Fruit fly (Drosophila melanogaster): Measurements from ENCODE around the gene P5cr.

The P5cr gene

dm6 chr3R:19014742-19015422, 13.8 kb upstream of the P5cr start (continued):
- TF ChIP-seq Tbp (GFP tag; optimal IDR thresholded peaks at IDR 0.05) = no peak
- no peak for TF ChIP-seq CG3995 (GFP tag; optimal IDR thresholded peaks at IDR 0.05)
- TF ChIP-seq CG4730 (GFP tag; IDR thresholded peaks at IDR 0.05) = 0 out of 2 replicates have a peak, but pooled peaks have one; percentile 29
- TF ChIP-seq CG16813 (GFP tag; IDR thresholded peaks at IDR 0.05; ENCODE audit: partially characterized antibody) = no peak
- no peak for TF ChIP-seq aop (GFP tag; IDR thresholded peaks at IDR 0.05)
- TF ChIP-seq CG5180 (GFP tag; optimal IDR thresholded peaks at IDR 0.05) = peak; percentile 5
- no peak for TF ChIP-seq jigr1 (GFP tag; IDR thresholded peaks at IDR 0.05)
- no peak for TF ChIP-seq CG42726 (GFP tag; IDR thresholded peaks at IDR 0.05; ENCODE audit: partially characterized antibody)
- TF ChIP-seq en (GFP tag; optimal IDR thresholded peaks at IDR 0.05) = no peak
- no peak for TF ChIP-seq wdn (GFP tag; IDR thresholded peaks at IDR 0.05)
- TF ChIP-seq Ets65A (GFP tag) = peak; percentile 1
- TF ChIP-seq CG13775 (GFP tag; optimal IDR thresholded peaks at IDR 0.05) = peak; percentile 28
- peak; percentile 24 for TF ChIP-seq Chrac-16 (GFP tag; optimal IDR thresholded peaks at IDR 0.05)
- peak; percentile 72 for TF ChIP-seq Blimp-1 (GFP tag; optimal IDR thresholded peaks at IDR 0.05)
- peak; percentile 62; the same call in 2 of the 3 replicates for TF ChIP-seq H15 (GFP tag; IDR thresholded peaks at IDR 0.05)
- no peak for TF ChIP-seq kah (GFP tag; optimal IDR thresholded peaks at IDR 0.05)
- TF ChIP-seq CG12769 (tag; optimal IDR thresholded peaks at IDR 0.05) = peak; percentile 53
- TF ChIP-seq Deaf1 (tag; optimal IDR thresholded peaks at IDR 0.05) = no peak
- TF ChIP-seq tin (GFP tag; optimal IDR thresholded peaks at IDR 0.05) = peak; percentile 23
- TF ChIP-seq Lpt (GFP tag; optimal IDR thresholded peaks at IDR 0.05) = no peak
- no peak for TF ChIP-seq salm (tag; optimal IDR thresholded peaks at IDR 0.05)
- TF ChIP-seq CG6272 (GFP tag; IDR thresholded peaks at IDR 0.05) = no peak
- TF ChIP-seq Asciz (GFP tag; optimal IDR thresholded peaks at IDR 0.05) = peak; percentile 26
- no peak for TF ChIP-seq kay (GFP tag; optimal IDR thresholded peaks at IDR 0.05)
- no peak for TF ChIP-seq sima (GFP tag; optimal IDR thresholded peaks at IDR 0.05)
- TF ChIP-seq chn (GFP tag; optimal IDR thresholded peaks at IDR 0.05) = no peak
- TF ChIP-seq grau (tag; optimal IDR thresholded peaks at IDR 0.05) = peak; percentile 45
- no peak for TF ChIP-seq NC2α (GFP tag; optimal IDR thresholded peaks at IDR 0.05)
- TF ChIP-seq CG18599 (GFP tag; optimal IDR thresholded peaks at IDR 0.05) = peak; percentile 24
- TF ChIP-seq CG17385 (GFP tag; optimal IDR thresholded peaks at IDR 0.05) = peak; percentile 18
- no peak for TF ChIP-seq yki (optimal IDR thresholded peaks at IDR 0.05)
- TF ChIP-seq ci (GFP tag; IDR thresholded peaks at IDR 0.05) = peak; percentile 78; the same call in 2 of the 3 replicates
- TF ChIP-seq Nf-YC (tag; optimal IDR thresholded peaks at IDR 0.05) = no peak
- 0 out of 2 replicates have a peak, but pooled peaks have one; percentile 25 for TF ChIP-seq CG10366 (GFP tag; IDR thresholded peaks at IDR 0.05)
- peak; percentile 25 for TF ChIP-seq CG9727 (GFP tag; optimal IDR thresholded peaks at IDR 0.05)
- no peak for TF ChIP-seq Sin3A (optimal IDR thresholded peaks at IDR 0.05)
- peak; percentile 69 for TF ChIP-seq sim (GFP tag; IDR thresholded peaks at IDR 0.05)
- peak; percentile 49 for TF ChIP-seq CG14710 (tag; optimal IDR thresholded peaks at IDR 0.05)
- peak; percentile 20 for TF ChIP-seq CG12659 (GFP tag; optimal IDR thresholded peaks at IDR 0.05)
- TF ChIP-seq luna (GFP tag; optimal IDR thresholded peaks at IDR 0.05) = no peak
- TF ChIP-seq br (optimal IDR thresholded peaks at IDR 0.05) = no peak
- TF ChIP-seq CG2712 (tag; optimal IDR thresholded peaks at IDR 0.05) = peak; percentile 71
- peak in 1 of 3 experiments; percentile 38 for TF ChIP-seq lola (GFP tag; optimal IDR thresholded peaks at IDR 0.05)
- no peak for TF ChIP-seq CG2889 (GFP tag; IDR thresholded peaks at IDR 0.05)
- peak; percentile 66 for TF ChIP-seq CG12391 (tag; optimal IDR thresholded peaks at IDR 0.05)
- no peak for TF ChIP-seq CG14014 (GFP tag; IDR thresholded peaks at IDR 0.05)
- no peak for TF ChIP-seq CG13287 (GFP tag; IDR thresholded peaks at IDR 0.05; ENCODE audit: partially characterized antibody)
- peak; percentile 41; the same call in 1 of the 2 replicates for TF ChIP-seq CG17328 (GFP tag; IDR thresholded peaks at IDR 0.05)
- TF ChIP-seq Sox100B (GFP tag; optimal IDR thresholded peaks at IDR 0.05) = no peak
- peak in 1 of 2 experiments; percentile 24 for TF ChIP-seq Pdp1 (GFP tag; optimal IDR thresholded peaks at IDR 0.05)
- TF ChIP-seq dpn (GFP tag; optimal IDR thresholded peaks at IDR 0.05) = peak in 1 of 2 experiments; percentile 16
